Worm (Caenorhabditis elegans) whole organism, L2 larva: ENCODE measurements around the gene seb-3.

Experiments
- C34F6.9 ChIP-seq: fragments of 150-350 bp; optimal IDR thresholded peaks from 2 replicates; lab custom pipeline; 2014; ENCODE audit warnings: missing biosample characterization, missing genetic modification characterization
- F13H6.1 ChIP-seq: sonication (generic microtip); optimal IDR thresholded peaks from 2 replicates; lab custom pipeline; 2016; ENCODE audit warnings: missing genetic modification characterization, missing compliant biosample characterization
- R02D3.7 ChIP-seq: fragments of 150-350 bp; optimal IDR thresholded peaks from 2 replicates; lab custom pipeline; 2014; ENCODE audit warnings: missing biosample characterization, missing genetic modification characterization
- Y55F3AM.14 ChIP-seq: fragments of 200-800 bp; sonication (Bioruptor generic); optimal IDR thresholded peaks from 2 replicates; lab custom pipeline; 2018; ENCODE audit warnings: mild to moderate bottlenecking, missing genetic modification characterization, missing compliant biosample characterization
- ZK546.5 ChIP-seq: sonication (generic microtip); optimal IDR thresholded peaks from 2 replicates; lab custom pipeline; 2017; ENCODE audit warnings: missing biosample characterization, missing genetic modification characterization
- alr-1 ChIP-seq: fragments of 150-350 bp; optimal IDR thresholded peaks from 2 replicates; lab custom pipeline; 2014; ENCODE audit warnings: missing biosample characterization, missing genetic modification characterization
- aly-2 ChIP-seq: fragments of 150-350 bp; optimal IDR thresholded peaks from 2 replicates; lab custom pipeline; 2014; ENCODE audit warnings: missing biosample characterization, missing genetic modification characterization
- ama-1 ChIP-seq: fragments of 150-350 bp; optimal IDR thresholded peaks from 2 replicates; lab custom pipeline; 2018; ENCODE audit warnings: inconsistent platforms
- blmp-1 ChIP-seq: sonication (generic microtip); optimal IDR thresholded peaks from 2 replicates; lab custom pipeline; 2017; ENCODE audit warnings: missing genetic modification characterization, mild to moderate bottlenecking, missing compliant biosample characterization, antibody characterized with exemption, moderate library complexity; ENCODE audit not compliant: insufficient read depth
- ceh-16 ChIP-seq: fragments of 150-350 bp; optimal IDR thresholded peaks from 2 replicates; lab custom pipeline; 2014; ENCODE audit warnings: missing biosample characterization, missing genetic modification characterization
- crh-2 ChIP-seq: sonication (generic microtip); optimal IDR thresholded peaks from 2 replicates; lab custom pipeline; 2017; ENCODE audit warnings: missing biosample characterization, missing genetic modification characterization
- dmd-4 ChIP-seq: sonication (generic microtip); optimal IDR thresholded peaks from 2 replicates; lab custom pipeline; 2017; ENCODE audit warnings: missing biosample characterization, missing genetic modification characterization
- egl-27 ChIP-seq: sonication (generic microtip); optimal IDR thresholded peaks from 3 replicates; lab custom pipeline; 2017; ENCODE audit warnings: missing biosample characterization, missing genetic modification reagents, missing genetic modification characterization
- elt-1 ChIP-seq: fragments of 150-350 bp; optimal IDR thresholded peaks from 2 replicates; lab custom pipeline; 2014; ENCODE audit warnings: missing biosample characterization, missing genetic modification characterization
- elt-3 ChIP-seq: sonication (generic microtip); optimal IDR thresholded peaks from 2 replicates; lab custom pipeline; 2017; ENCODE audit warnings: missing biosample characterization, missing genetic modification characterization
- fos-1 ChIP-seq: fragments of 150-350 bp; optimal IDR thresholded peaks from 2 replicates; lab custom pipeline; 2014; ENCODE audit warnings: missing biosample characterization, missing genetic modification characterization
- gmeb-1 ChIP-seq: fragments of 150-350 bp; optimal IDR thresholded peaks from 2 replicates; lab custom pipeline; 2014; ENCODE audit warnings: missing biosample characterization, missing genetic modification characterization
- lin-11 ChIP-seq: fragments of 150-350 bp; sonication (generic microtip); optimal IDR thresholded peaks from 2 replicates; lab custom pipeline; 2014; ENCODE audit warnings: missing biosample characterization, missing genetic modification characterization, inconsistent platforms, mixed read lengths
- lin-13 ChIP-seq: fragments of 150-350 bp; optimal IDR thresholded peaks from 2 replicates; lab custom pipeline; 2014; ENCODE audit warnings: missing biosample characterization, missing genetic modification reagents, missing genetic modification characterization
- lin-39 ChIP-seq: fragments of 150-350 bp; optimal IDR thresholded peaks from 2 replicates; lab custom pipeline; 2014; ENCODE audit warnings: missing biosample characterization, missing genetic modification reagents, missing genetic modification characterization
- lsy-2 ChIP-seq, 2 experiments: fragments of 150-350 bp in 1 of 2; sonication (generic microtip) in 1 of 2; optimal IDR thresholded peaks; 2 replicates each; lab custom pipeline; 2014 to 2017; ENCODE audit warnings: missing biosample characterization in 2 of 2, missing genetic modification characterization in 2 of 2
- mab-5 ChIP-seq: fragments of 150-350 bp; optimal IDR thresholded peaks from 2 replicates; lab custom pipeline; 2014; ENCODE audit warnings: missing biosample characterization, missing genetic modification characterization
- mbf-1 ChIP-seq: sonication (generic microtip); optimal IDR thresholded peaks from 2 replicates; lab custom pipeline; 2017; ENCODE audit warnings: missing biosample characterization, missing genetic modification characterization
- mdl-1 ChIP-seq, 2 experiments: fragments of 150-350 bp in 1 of 2; sonication (generic microtip) in 1 of 2; optimal IDR thresholded peaks; 2 replicates each; lab custom pipeline; 2017; ENCODE audit warnings: missing biosample characterization in 2 of 2, missing genetic modification characterization in 2 of 2
- nhr-10 ChIP-seq: sonication (generic microtip); optimal IDR thresholded peaks from 2 replicates; lab custom pipeline; 2017; ENCODE audit warnings: missing biosample characterization, missing genetic modification characterization
- nhr-11 ChIP-seq: fragments of 150-350 bp; optimal IDR thresholded peaks from 2 replicates; lab custom pipeline; 2014; ENCODE audit warnings: missing biosample characterization, missing genetic modification characterization
- nhr-12 ChIP-seq: fragments of 150-350 bp; optimal IDR thresholded peaks from 2 replicates; lab custom pipeline; 2014; ENCODE audit warnings: missing biosample characterization, missing genetic modification characterization
- nhr-129 ChIP-seq: fragments of 150-350 bp; optimal IDR thresholded peaks from 2 replicates; lab custom pipeline; 2014; ENCODE audit warnings: missing biosample characterization, missing genetic modification characterization
- nhr-21 ChIP-seq: fragments of 150-350 bp; optimal IDR thresholded peaks from 2 replicates; lab custom pipeline; 2014; ENCODE audit warnings: missing biosample characterization, missing genetic modification characterization
- nhr-23 ChIP-seq: fragments of 150-350 bp; optimal IDR thresholded peaks from 2 replicates; lab custom pipeline; 2014; ENCODE audit warnings: missing biosample characterization, missing genetic modification reagents, missing genetic modification characterization
- nhr-237 ChIP-seq: fragments of 150-350 bp; optimal IDR thresholded peaks from 2 replicates; lab custom pipeline; 2014; ENCODE audit warnings: missing biosample characterization, missing genetic modification characterization
- nhr-25 ChIP-seq: fragments of 150-350 bp; sonication (generic microtip); optimal IDR thresholded peaks from 3 replicates; lab custom pipeline; 2014; ENCODE audit warnings: missing biosample characterization, missing genetic modification characterization
- nhr-6 ChIP-seq: fragments of 150-350 bp; optimal IDR thresholded peaks from 2 replicates; lab custom pipeline; 2014; ENCODE audit warnings: missing biosample characterization, missing genetic modification characterization
- nhr-77 ChIP-seq: fragments of 150-350 bp; optimal IDR thresholded peaks from 2 replicates; lab custom pipeline; 2014; ENCODE audit warnings: missing biosample characterization, missing genetic modification characterization
- peb-1 ChIP-seq: fragments of 150-350 bp; optimal IDR thresholded peaks from 2 replicates; lab custom pipeline; 2014; ENCODE audit warnings: missing biosample characterization, missing genetic modification characterization
- sem-4 ChIP-seq: fragments of 150-350 bp; optimal IDR thresholded peaks from 2 replicates; lab custom pipeline; 2014; ENCODE audit warnings: missing biosample characterization, missing genetic modification reagents, missing genetic modification characterization
- skn-1 ChIP-seq: sonication (generic microtip); optimal IDR thresholded peaks from 2 replicates; lab custom pipeline; 2017; ENCODE audit warnings: missing biosample characterization, missing genetic modification characterization
- sma-3 ChIP-seq: sonication (generic microtip); optimal IDR thresholded peaks from 2 replicates; lab custom pipeline; 2016; ENCODE audit warnings: missing genetic modification reagents, missing genetic modification characterization, missing compliant biosample characterization
- sma-9 ChIP-seq, 2 experiments: fragments of 150-350 bp in 1 of 2; sonication (generic microtip) in 1 of 2; optimal IDR thresholded peaks; 2 replicates each; lab custom pipeline; 2014 to 2016; ENCODE audit warnings: missing genetic modification characterization in 2 of 2, mild to moderate bottlenecking in 1 of 2, missing biosample characterization in 1 of 2, missing compliant biosample characterization in 1 of 2, missing genetic modification reagents in 1 of 2, moderate library complexity in 1 of 2
- snpc-4 ChIP-seq: fragments of 150-350 bp; optimal IDR thresholded peaks from 2 replicates; lab custom pipeline; 2014; ENCODE audit warnings: missing biosample characterization, missing genetic modification characterization
- unc-39 ChIP-seq: fragments of 150-350 bp; optimal IDR thresholded peaks from 2 replicates; lab custom pipeline; 2014; ENCODE audit warnings: missing biosample characterization, missing genetic modification characterization
- unc-55 ChIP-seq: fragments of 150-350 bp; sonication (generic microtip); optimal IDR thresholded peaks from 3 replicates; lab custom pipeline; 2014; ENCODE audit warnings: missing biosample characterization, missing genetic modification reagents, missing genetic modification characterization
- unc-62 ChIP-seq: fragments of 150-350 bp; optimal IDR thresholded peaks from 2 replicates; lab custom pipeline; 2014; ENCODE audit warnings: missing biosample characterization, missing genetic modification reagents, missing genetic modification characterization
- zag-1 ChIP-seq: fragments of 150-350 bp; optimal IDR thresholded peaks from 2 replicates; lab custom pipeline; 2014; ENCODE audit warnings: missing biosample characterization, missing genetic modification characterization
- ztf-1 ChIP-seq: fragments of 200-800 bp; sonication (Bioruptor generic); conservative IDR thresholded peaks from 2 replicates; pipeline ENCODE4 v1.3.6; 2022; ENCODE audit warnings: missing genetic modification characterization, missing compliant biosample characterization
- ztf-11 ChIP-seq: sonication (generic microtip); optimal IDR thresholded peaks from 2 replicates; lab custom pipeline; 2017; ENCODE audit warnings: missing biosample characterization, missing genetic modification characterization
- ztf-4 ChIP-seq: fragments of 150-350 bp; optimal IDR thresholded peaks from 2 replicates; lab custom pipeline; 2014; ENCODE audit warnings: missing biosample characterization, missing genetic modification characterization

Gene seb-3

DNA sequence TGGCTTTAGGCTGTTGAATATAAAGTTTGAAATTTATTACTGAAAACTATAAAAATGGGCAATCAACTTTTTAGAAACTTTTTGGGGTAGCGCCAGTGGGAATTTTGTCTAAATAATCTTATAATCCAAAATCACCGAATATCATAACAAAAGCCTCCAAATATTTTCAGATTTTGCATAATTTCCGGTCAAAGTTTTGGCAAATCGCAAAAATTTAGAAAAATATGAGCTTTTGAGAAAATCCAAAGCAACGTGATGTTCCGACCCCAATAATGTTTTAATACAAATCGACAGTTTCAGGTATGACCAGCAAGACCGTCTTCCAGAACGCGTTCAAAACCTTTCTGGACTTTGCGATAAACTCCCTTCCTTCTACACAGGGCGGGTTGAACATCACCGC, 46.7 kb upstream of the seb-3 start, which contains the start of gene emre-1:
TSS of gene emre-1 (plus strand) at position 301 of the 400 bp plus-strand sequence.
- TF ChIP-seq sma-3 (no peak), ama-1 (no peak), nhr-12 (tag; lab: Kevin White, UChicago) (no peak), skn-1 (tag; lab: Kevin White, UChicago) (no peak), gmeb-1 (tag; lab: Kevin White, UChicago) (no peak), unc-39 (tag; lab: Kevin White, UChicago) (no peak), sma-9 (GFP tag; optimal IDR thresholded peaks at IDR 0.05; lab: Kevin White, UChicago) (no peak), sma-9 (tag; optimal IDR thresholded peaks at IDR 0.05; lab: Kevin White, UChicago) (no peak), nhr-10 (tag; lab: Kevin White, UChicago) (no peak), nhr-25 (tag; lab: Kevin White, UChicago) (no peak), aly-2 (tag; lab: Kevin White, UChicago) (no peak), lin-13 (GFP tag; lab: Kevin White, UChicago) (no peak), unc-62 (GFP tag; lab: Kevin White, UChicago) (no peak), snpc-4 (tag; lab: Kevin White, UChicago) (no peak), peb-1 (tag; lab: Kevin White, UChicago) (no peak)

ce11 chrX:14982525-14982924, 43.6 kb upstream of the seb-3 start, which contains the start of gene plp-2:
Gene plp-2 (minus strand): TSS chrX:14982804.
- TF ChIP-seq nhr-6 (no peak), ztf-4 (tag; lab: Kevin White, UChicago) (no peak), egl-27 (no peak), ztf-11 (no peak), dmd-4 (tag; lab: Kevin White, UChicago) (no peak), nhr-11 (tag; lab: Kevin White, UChicago) (no peak), fos-1 (tag; lab: Kevin White, UChicago) (no peak), lin-39 (no peak)

ce11 chrX:14983274-14983673, 42.8 kb upstream of the seb-3 start, which contains the start of gene rbg-1:
Gene rbg-1 (plus strand): TSS chrX:14983533.
- TF ChIP-seq ceh-16 (tag; lab: Kevin White, UChicago) (no peak), alr-1 (tag; lab: Kevin White, UChicago) (no peak), nhr-129 (tag; lab: Kevin White, UChicago) (peak; percentile 92), sma-9 (GFP tag; optimal IDR thresholded peaks at IDR 0.05; lab: Kevin White, UChicago) (peak; percentile 64), sma-9 (tag; optimal IDR thresholded peaks at IDR 0.05; lab: Kevin White, UChicago) (no peak), crh-2 (peak; percentile 96), ztf-11 (no peak), sma-3 (peak; percentile 59), snpc-4 (tag; lab: Kevin White, UChicago) (peak; percentile 56), ztf-4 (tag; lab: Kevin White, UChicago) (peak; percentile 21), lin-11 (tag; lab: Kevin White, UChicago) (peak; percentile 66), mdl-1 (tag; optimal IDR thresholded peaks at IDR 0.05; lab: Kevin White, UChicago) (peak in 1 of 2 experiments; percentile 28), Y55F3AM.14 (GFP tag; lab: Kevin White, UChicago) (no peak), unc-62 (GFP tag; lab: Kevin White, UChicago) (no peak), dmd-4 (tag; lab: Kevin White, UChicago) (no peak), ama-1 (no peak), lin-13 (GFP tag; lab: Kevin White, UChicago) (peak; percentile 75), nhr-21 (peak; percentile 30), nhr-10 (tag; lab: Kevin White, UChicago) (no peak), nhr-23 (no peak), ztf-1 (no peak), lsy-2 (tag; optimal IDR thresholded peaks at IDR 0.05; lab: Kevin White, UChicago) (peak; percentile 33 to 75), ZK546.5 (tag; lab: Kevin White, UChicago) (no peak), zag-1 (peak; percentile 23), unc-55 (GFP tag; lab: Kevin White, UChicago) (peak; percentile 72), R02D3.7 (tag; lab: Kevin White, UChicago) (no peak), blmp-1 (tag; lab: Kevin White, UChicago) (no peak), elt-1 (tag; lab: Kevin White, UChicago) (no peak), sem-4 (tag; lab: Kevin White, UChicago) (peak; percentile 18), gmeb-1 (tag; lab: Kevin White, UChicago) (peak; percentile 52), nhr-77 (tag; lab: Kevin White, UChicago) (no peak), nhr-25 (tag; lab: Kevin White, UChicago) (peak; percentile 61), lin-39 (no peak), mab-5 (tag; lab: Kevin White, UChicago) (no peak), elt-3 (tag; lab: Kevin White, UChicago) (no peak), nhr-11 (tag; lab: Kevin White, UChicago) (no peak), nhr-12 (tag; lab: Kevin White, UChicago) (no peak), mbf-1 (tag; lab: Kevin White, UChicago) (no peak), F13H6.1 (tag; lab: Kevin White, UChicago) (peak; percentile 48), aly-2 (tag; lab: Kevin White, UChicago) (no peak), skn-1 (tag; lab: Kevin White, UChicago) (no peak), egl-27 (no peak), nhr-237 (tag; lab: Kevin White, UChicago) (no peak), nhr-6 (peak; percentile 64), C34F6.9 (tag; lab: Kevin White, UChicago) (peak; percentile 93), fos-1 (tag; lab: Kevin White, UChicago) (peak; percentile 79), peb-1 (tag; lab: Kevin White, UChicago) (no peak)
